Worm (Caenorhabditis elegans): Measurements from ENCODE around the gene col-43.

ce11 chrV:8072047-8072446, 21.3 kb upstream of the col-43 start, which contains the start of gene str-144:
- no peak for TF ChIP-seq ceh-16 (tag; optimal IDR thresholded peaks at IDR 0.05)
- TF ChIP-seq elt-3 (tag; optimal IDR thresholded peaks at IDR 0.05), result no peak
- TF ChIP-seq nhr-11 (tag; optimal IDR thresholded peaks at IDR 0.05), result no peak
- TF ChIP-seq fos-1 (tag; optimal IDR thresholded peaks at IDR 0.05), result no peak
- TF ChIP-seq ZK546.5 (tag; optimal IDR thresholded peaks at IDR 0.05), result no peak
- no peak for TF ChIP-seq ztf-11 (tag; optimal IDR thresholded peaks at IDR 0.05)
- TF ChIP-seq lin-39 (tag; optimal IDR thresholded peaks at IDR 0.05), result no peak
- no peak for TF ChIP-seq zag-1 (tag; optimal IDR thresholded peaks at IDR 0.05)
- TF ChIP-seq unc-62 (GFP tag; optimal IDR thresholded peaks at IDR 0.05), result no peak
- TF ChIP-seq tbx-2 (tag; optimal IDR thresholded peaks at IDR 0.05), result no peak
- no peak for TF ChIP-seq egl-5 (tag; optimal IDR thresholded peaks at IDR 0.05)

Data from whole organism, L3 larva.